Fruit fly (Drosophila melanogaster): ENCODE data around the gene CG42537.

The CG42537 gene

dm6 chr3R:6419942-6420341 lies 42.3 kb downstream of the CG42537 start (continued):
- TF ChIP-seq mirr (GFP tag; optimal IDR thresholded peaks at IDR 0.05) (peak; percentile 23), CG3281 (GFP tag; optimal IDR thresholded peaks at IDR 0.05) (no peak), onecut (GFP tag; IDR thresholded peaks at IDR 0.05) (peak; percentile 56; the same call in 1 of the 2 replicates), Drgx (GFP tag; IDR thresholded peaks at IDR 0.05) (0 out of 2 replicates have a peak, but pooled peaks have one; percentile 17), CG1832 (GFP tag; optimal IDR thresholded peaks at IDR 0.05) (peak; percentile 8), vvl (GFP tag; IDR thresholded peaks at IDR 0.05) (0 out of 2 replicates have a peak, but pooled peaks have one; percentile 18), HmgZ (tag; optimal IDR thresholded peaks at IDR 0.05) (no peak), gt (GFP tag; IDR thresholded peaks at IDR 0.05) (no peak), ash1 (GFP tag; optimal IDR thresholded peaks at IDR 0.05) (no peak), CG12769 (tag; optimal IDR thresholded peaks at IDR 0.05) (peak; percentile 60), repo (GFP tag; optimal IDR thresholded peaks at IDR 0.05) (no peak), CG32532 (GFP tag; IDR thresholded peaks at IDR 0.05) (0 out of 2 replicates have a peak, but pooled peaks have one; percentile 12), unpg (GFP tag; optimal IDR thresholded peaks at IDR 0.05) (no peak), CG4328 (GFP tag; optimal IDR thresholded peaks at IDR 0.05) (no peak), gcm2 (GFP tag; optimal IDR thresholded peaks at IDR 0.05) (no peak), CG3838 (GFP tag; optimal IDR thresholded peaks at IDR 0.05) (no peak), crol (GFP tag; IDR thresholded peaks at IDR 0.05) (peak; percentile 40)

- TF ChIP-seq Med (GFP tag) (peak; percentile 45), cad (GFP tag; optimal IDR thresholded peaks at IDR 0.05) (peak; percentile 78), Sry-δ (GFP tag; optimal IDR thresholded peaks at IDR 0.05) (no peak), tll (GFP tag; optimal IDR thresholded peaks at IDR 0.05) (peak in 1 of 2 experiments; percentile 72)
Observed at dm6 chr3R:6421263-6421662, 43.7 kb downstream of the CG42537 start.

- no peak for TF ChIP-seq ham (GFP tag; IDR thresholded peaks at IDR 0.05)
- TF ChIP-seq CG10321 (GFP tag; IDR thresholded peaks at IDR 0.05) = peak; percentile 25; the same call in 1 of the 2 replicates
- no peak for TF ChIP-seq trh (GFP tag; optimal IDR thresholded peaks at IDR 0.05)
- TF ChIP-seq sens (GFP tag) = peak; percentile 63
- TF ChIP-seq Bgb (GFP tag; IDR thresholded peaks at IDR 0.05; ENCODE audit: partially characterized antibody) = 0 out of 2 replicates have a peak, but pooled peaks have one; percentile 15
- TF ChIP-seq crol (GFP tag; IDR thresholded peaks at IDR 0.05) = peak; percentile 24; the same call in 1 of the 2 replicates
- TF ChIP-seq CG6854 (GFP tag; optimal IDR thresholded peaks at IDR 0.05) = no peak
- TF ChIP-seq z (GFP tag; IDR thresholded peaks at IDR 0.05) = 0 out of 3 replicates have a peak, but pooled peaks have one; percentile 9
- peak in 1 of 2 experiments; percentile 77 for TF ChIP-seq Pdp1 (GFP tag; optimal IDR thresholded peaks at IDR 0.05)
- peak; percentile 38 for TF ChIP-seq CG1832 (GFP tag; optimal IDR thresholded peaks at IDR 0.05)
- peak in 1 of 2 experiments; percentile 66 for TF ChIP-seq Hr78 (GFP tag; optimal IDR thresholded peaks at IDR 0.05)
- peak; percentile 55 for TF ChIP-seq vvl (GFP tag; IDR thresholded peaks at IDR 0.05)
Observed at dm6 chr3R:6421712-6422141, 44.1 kb downstream of the CG42537 start.

dm6 chr3R:6423128-6423527 lies 45.5 kb downstream of the CG42537 start:
- TF ChIP-seq repo (GFP tag; optimal IDR thresholded peaks at IDR 0.05) (no peak), CG2889 (GFP tag; IDR thresholded peaks at IDR 0.05) (0 out of 3 replicates have a peak, but pooled peaks have one; percentile 24), sqz (GFP tag; optimal IDR thresholded peaks at IDR 0.05) (peak; percentile 6), CTCF (GFP tag; optimal IDR thresholded peaks at IDR 0.05) (peak; percentile 87), cad (GFP tag; optimal IDR thresholded peaks at IDR 0.05) (no peak), Med (GFP tag) (peak; percentile 17), CG10543 (GFP tag; optimal IDR thresholded peaks at IDR 0.05) (peak; percentile 22), Asciz (GFP tag; optimal IDR thresholded peaks at IDR 0.05) (no peak), gcm (GFP tag; optimal IDR thresholded peaks at IDR 0.05) (no peak), chinmo (GFP tag; IDR thresholded peaks at IDR 0.05; ENCODE audit: partially characterized antibody) (0 out of 4 replicates have a peak, but pooled peaks have one; percentile 47), zfh1 (GFP tag; IDR thresholded peaks at IDR 0.05) (0 out of 3 replicates have a peak, but pooled peaks have one; percentile 6), CG15479 (GFP tag; optimal IDR thresholded peaks at IDR 0.05) (peak; percentile 14), sd (tag; optimal IDR thresholded peaks at IDR 0.05) (peak; percentile 91)

Data from whole organism, embryonic.